Worm (Caenorhabditis elegans) whole organism, late embryonic: Measurements from ENCODE around the gene anoh-1.

Source experiments
- ama-1 ChIP-seq: fragments of 150-350 bp; optimal IDR thresholded peaks from 2 replicates; lab custom pipeline; 2014
- ceh-14 ChIP-seq: sonication (generic microtip); optimal IDR thresholded peaks from 2 replicates; lab custom pipeline; 2016; ENCODE audit warnings: missing genotype, missing genetic modification characterization, missing compliant biosample characterization
- ceh-30 ChIP-seq: fragments of 150-350 bp; optimal IDR thresholded peaks from 2 replicates; lab custom pipeline; 2014; ENCODE audit warnings: missing biosample characterization, missing genetic modification characterization
- ets-4 ChIP-seq: sonication (generic microtip); optimal IDR thresholded peaks from 2 replicates; lab custom pipeline; 2016; ENCODE audit warnings: missing genetic modification characterization, missing compliant biosample characterization
- hlh-15 ChIP-seq: sonication (generic microtip); optimal IDR thresholded peaks from 2 replicates; lab custom pipeline; 2016; ENCODE audit warnings: missing genetic modification characterization, missing compliant biosample characterization
- hlh-8 ChIP-seq: sonication (generic microtip); optimal IDR thresholded peaks from 2 replicates; lab custom pipeline; 2016; ENCODE audit warnings: missing genotype, missing genetic modification characterization, missing compliant biosample characterization
- madf-2 ChIP-seq: sonication (generic microtip); optimal IDR thresholded peaks from 2 replicates; lab custom pipeline; 2017; ENCODE audit warnings: missing genetic modification characterization, missing compliant biosample characterization
- nhr-11 ChIP-seq: fragments of 150-350 bp; optimal IDR thresholded peaks from 2 replicates; lab custom pipeline; 2014; ENCODE audit warnings: missing biosample characterization, missing genetic modification characterization
- odd-2 ChIP-seq: sonication (generic microtip); optimal IDR thresholded peaks from 2 replicates; lab custom pipeline; 2017; ENCODE audit warnings: antibody characterized with exemption, mild to moderate bottlenecking, missing genetic modification characterization, missing compliant biosample characterization
- pha-4 ChIP-seq: fragments of 150-350 bp; optimal IDR thresholded peaks from 2 replicates; lab custom pipeline; 2018; ENCODE audit warnings: missing biosample characterization, missing genetic modification reagents, missing genetic modification characterization
- tbx-2 ChIP-seq: sonication (generic microtip); optimal IDR thresholded peaks from 2 replicates; lab custom pipeline; 2016; ENCODE audit warnings: missing genetic modification characterization, missing compliant biosample characterization
- unc-55 ChIP-seq: sonication (generic microtip); optimal IDR thresholded peaks from 2 replicates; lab custom pipeline; 2017; ENCODE audit warnings: missing biosample characterization, missing genetic modification reagents, missing genetic modification characterization
- zip-5 ChIP-seq: sonication (generic microtip); optimal IDR thresholded peaks from 2 replicates; lab custom pipeline; 2016; ENCODE audit warnings: missing genetic modification characterization, missing compliant biosample characterization

DNA sequence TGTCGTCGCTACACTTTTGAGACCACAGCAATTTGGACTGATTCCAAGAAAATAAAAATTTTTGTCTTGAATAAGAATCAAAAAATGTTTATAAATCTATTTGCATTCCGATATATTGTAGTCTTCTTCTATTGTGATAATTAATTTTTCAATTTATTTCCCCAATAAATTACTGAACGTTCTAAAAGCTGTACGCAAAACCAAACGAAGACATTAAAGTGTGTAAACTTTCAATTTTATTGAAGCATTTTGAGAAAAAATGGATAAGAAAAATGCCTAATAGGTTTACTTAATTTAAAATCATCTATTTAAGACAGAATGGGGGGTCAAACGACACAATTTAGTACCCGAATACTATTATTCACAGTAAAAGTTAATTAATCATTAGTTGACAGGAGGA, 56.2 kb downstream of the anoh-1 start:
- TF ChIP-seq unc-55 = no peak
- no peak for TF ChIP-seq zip-5 (tag; lab: Kevin White, UChicago)
- no peak for TF ChIP-seq ets-4 (tag; lab: Kevin White, UChicago)
- no peak for TF ChIP-seq ama-1
- TF ChIP-seq pha-4 (tag; lab: Kevin White, UChicago) = no peak
- TF ChIP-seq ceh-30 (tag; lab: Kevin White, UChicago) = no peak
- TF ChIP-seq ceh-14 = no peak
- TF ChIP-seq madf-2 (tag; lab: Kevin White, UChicago) = no peak
- TF ChIP-seq nhr-11 (tag; lab: Kevin White, UChicago) = no peak
- TF ChIP-seq hlh-8 (tag; lab: Kevin White, UChicago) = no peak
- no peak for TF ChIP-seq hlh-15
- no peak for TF ChIP-seq tbx-2 (tag; lab: Kevin White, UChicago)
- TF ChIP-seq odd-2 (tag; lab: Kevin White, UChicago) = no peak
